Fruit fly (Drosophila melanogaster): ENCODE measurements around the gene mor.
A peak's percentile ranks its signal among the peaks of the same experiment; 100 is the strongest.

mor gene

dm6 chr3R:15984483-15985118 lies 11.9 kb upstream of the mor start (continued):
- peak; percentile 53; the same call in 1 of the 2 replicates for TF ChIP-seq seq (GFP tag; IDR thresholded peaks at IDR 0.05)
- no peak for TF ChIP-seq gsb (GFP tag; IDR thresholded peaks at IDR 0.05)
- peak; percentile 60 to 74 for TF ChIP-seq bsh (GFP tag; optimal IDR thresholded peaks at IDR 0.05)
- no peak for TF ChIP-seq ewg (GFP tag; optimal IDR thresholded peaks at IDR 0.05)
- no peak for TF ChIP-seq repo (GFP tag; optimal IDR thresholded peaks at IDR 0.05)
- no peak for TF ChIP-seq Optix (GFP tag; IDR thresholded peaks at IDR 0.05)
- TF ChIP-seq Hr39 (optimal IDR thresholded peaks at IDR 0.05) = peak; percentile 17
- TF ChIP-seq vvl (GFP tag; IDR thresholded peaks at IDR 0.05) = peak; percentile 60; the same call in 1 of the 2 replicates
- peak; percentile 51 for TF ChIP-seq CG12155 (GFP tag; optimal IDR thresholded peaks at IDR 0.05)
- TF ChIP-seq Chrac-16 (GFP tag; optimal IDR thresholded peaks at IDR 0.05) = peak; percentile 39
- TF ChIP-seq hkb (optimal IDR thresholded peaks at IDR 0.05) = no peak
- TF ChIP-seq hkb (GFP tag; IDR thresholded peaks at IDR 0.05) = peak; percentile 23; the same call in 1 of the 2 replicates
- peak; percentile 15 for TF ChIP-seq nerfin-1 (tag; optimal IDR thresholded peaks at IDR 0.05)
- TF ChIP-seq CG13775 (GFP tag; optimal IDR thresholded peaks at IDR 0.05) = peak; percentile 15
- no peak for TF ChIP-seq salm (tag; optimal IDR thresholded peaks at IDR 0.05)
- TF ChIP-seq Dip3 (GFP tag; optimal IDR thresholded peaks at IDR 0.05) = no peak
- peak in 1 of 2 experiments; percentile 4 for TF ChIP-seq Eip74EF (GFP tag; optimal IDR thresholded peaks at IDR 0.05)
- peak; percentile 78 for TF ChIP-seq CG2712 (tag; optimal IDR thresholded peaks at IDR 0.05)
- no peak for TF ChIP-seq gcm2 (GFP tag; optimal IDR thresholded peaks at IDR 0.05)
- TF ChIP-seq Drgx (GFP tag; IDR thresholded peaks at IDR 0.05) = peak; percentile 80
- TF ChIP-seq ind (GFP tag; optimal IDR thresholded peaks at IDR 0.05) = peak; percentile 9
- no peak for TF ChIP-seq ken (GFP tag; IDR thresholded peaks at IDR 0.05)
- peak; percentile 89 for TF ChIP-seq CG15479 (GFP tag; optimal IDR thresholded peaks at IDR 0.05)
- TF ChIP-seq CG4854 (GFP tag; optimal IDR thresholded peaks at IDR 0.05) = no peak
- TF ChIP-seq CG32772 (GFP tag; IDR thresholded peaks at IDR 0.05) = 0 out of 2 replicates have a peak, but pooled peaks have one; percentile 12
- TF ChIP-seq unpg (GFP tag; optimal IDR thresholded peaks at IDR 0.05) = peak; percentile 66
- peak; percentile 72 for TF ChIP-seq zfh1 (GFP tag; IDR thresholded peaks at IDR 0.05)
- TF ChIP-seq trem (tag; optimal IDR thresholded peaks at IDR 0.05) = peak; percentile 39
- peak; percentile 34 for TF ChIP-seq CG18476 (GFP tag; optimal IDR thresholded peaks at IDR 0.05)
- TF ChIP-seq CG17829 (tag; optimal IDR thresholded peaks at IDR 0.05) = peak; percentile 58
- peak; percentile 38 for TF ChIP-seq Ssrp (tag; optimal IDR thresholded peaks at IDR 0.05)
- TF ChIP-seq B-H2 (GFP tag; optimal IDR thresholded peaks at IDR 0.05) = no peak
- TF ChIP-seq dati (GFP tag; IDR thresholded peaks at IDR 0.05) = 0 out of 2 replicates have a peak, but pooled peaks have one; percentile 16
- TF ChIP-seq CG34422 (GFP tag; IDR thresholded peaks at IDR 0.05) = peak; percentile 42; the same call in 1 of the 3 replicates
- peak; percentile 56 for TF ChIP-seq CG10267 (tag; optimal IDR thresholded peaks at IDR 0.05)
- TF ChIP-seq Hr78 (GFP tag; optimal IDR thresholded peaks at IDR 0.05) = peak in 1 of 2 experiments; percentile 39
- no peak for TF ChIP-seq pb (GFP tag; optimal IDR thresholded peaks at IDR 0.05)
- peak; percentile 32; the same call in 1 of the 2 replicates for TF ChIP-seq Ada2b (GFP tag; IDR thresholded peaks at IDR 0.05)
- peak; percentile 26 for TF ChIP-seq gsb-n (tag; optimal IDR thresholded peaks at IDR 0.05)
- no peak for TF ChIP-seq wek (GFP tag; optimal IDR thresholded peaks at IDR 0.05)
- no peak for TF ChIP-seq tup (GFP tag; optimal IDR thresholded peaks at IDR 0.05)

All from whole organism, embryonic.